Worm (Caenorhabditis elegans) whole organism, mixed stage, embryonic: Measurements from ENCODE around the gene C27C12.3.
A peak's percentile ranks its signal among the peaks of the same experiment; 100 is the strongest.

Source experiments
- M03D4.4 ChIP-seq: sonication (generic microtip); optimal IDR thresholded peaks from 2 replicates; lab custom pipeline; 2017; ENCODE audit warnings: mild to moderate bottlenecking, missing genetic modification characterization, missing compliant biosample characterization
- bed-3 ChIP-seq: fragments of 200-800 bp; sonication (Bioruptor generic); optimal IDR thresholded peaks from 3 replicates; lab custom pipeline; 2018; ENCODE audit warnings: mild to moderate bottlenecking, missing genetic modification characterization, moderate library complexity, missing compliant biosample characterization
- blmp-1 ChIP-seq: fragments of 150-350 bp; optimal IDR thresholded peaks from 2 replicates; lab custom pipeline; 2014; ENCODE audit warnings: missing biosample characterization, missing genetic modification characterization
- ceh-39 ChIP-seq: fragments of 150-350 bp; optimal IDR thresholded peaks from 2 replicates; lab custom pipeline; 2014; ENCODE audit warnings: missing biosample characterization, missing genetic modification characterization
- ceh-43 ChIP-seq: fragments of 200-800 bp; sonication (Bioruptor generic); optimal IDR thresholded peaks from 2 replicates; lab custom pipeline; 2018; ENCODE audit warnings: mild to moderate bottlenecking, missing genetic modification characterization, moderate library complexity, missing compliant biosample characterization
- ceh-83 ChIP-seq: fragments of 200-800 bp; sonication (Bioruptor generic); optimal IDR thresholded peaks from 2 replicates; lab custom pipeline; 2018; ENCODE audit warnings: mild to moderate bottlenecking, missing genetic modification characterization, missing compliant biosample characterization
- ces-1 ChIP-seq: fragments of 150-350 bp; optimal IDR thresholded peaks from 2 replicates; lab custom pipeline; 2014; ENCODE audit warnings: missing biosample characterization, missing genetic modification reagents, missing genetic modification characterization
- cnd-1 ChIP-seq: fragments of 200-800 bp; sonication (Bioruptor generic); optimal IDR thresholded peaks from 2 replicates; lab custom pipeline; 2018; ENCODE audit warnings: mild to moderate bottlenecking, missing genetic modification characterization, missing compliant biosample characterization
- drap-1 ChIP-seq: fragments of 200-800 bp; sonication (Bioruptor generic); optimal IDR thresholded peaks from 3 replicates; lab custom pipeline; 2018; ENCODE audit warnings: mild to moderate bottlenecking, missing genetic modification characterization, missing compliant biosample characterization
- elt-1 ChIP-seq: sonication (generic microtip); optimal IDR thresholded peaks from 2 replicates; lab custom pipeline; 2017; ENCODE audit warnings: missing genetic modification characterization, mild to moderate bottlenecking, missing compliant biosample characterization, antibody characterized with exemption, moderate library complexity, borderline replicate concordance; ENCODE audit not compliant: insufficient read depth
- elt-3 ChIP-seq: fragments of 150-350 bp; optimal IDR thresholded peaks from 2 replicates; lab custom pipeline; 2014; ENCODE audit warnings: missing biosample characterization, missing genetic modification characterization
- flh-1 ChIP-seq: fragments of 200-800 bp; sonication (Bioruptor generic); optimal IDR thresholded peaks from 2 replicates; lab custom pipeline; 2018; ENCODE audit warnings: mild to moderate bottlenecking, missing genetic modification characterization, moderate library complexity, missing compliant biosample characterization
- ham-2 ChIP-seq: fragments of 200-800 bp; sonication (Bioruptor generic); optimal IDR thresholded peaks from 2 replicates; lab custom pipeline; 2018; ENCODE audit warnings: mild to moderate bottlenecking, missing genetic modification characterization, missing compliant biosample characterization
- hlh-1 ChIP-seq: fragments of 150-350 bp; optimal IDR thresholded peaks from 2 replicates; lab custom pipeline; 2014; ENCODE audit warnings: missing biosample characterization, missing genetic modification reagents, missing genetic modification characterization
- lin-13 ChIP-seq: fragments of 150-350 bp; optimal IDR thresholded peaks from 2 replicates; lab custom pipeline; 2014; ENCODE audit warnings: missing biosample characterization, missing genetic modification characterization
- lin-32 ChIP-seq: fragments of 200-800 bp; sonication (Bioruptor generic); optimal IDR thresholded peaks from 2 replicates; lab custom pipeline; 2018; ENCODE audit warnings: mild to moderate bottlenecking, missing genetic modification characterization, missing compliant biosample characterization
- lsy-2 ChIP-seq: fragments of 150-350 bp; optimal IDR thresholded peaks from 2 replicates; lab custom pipeline; 2014; ENCODE audit warnings: missing biosample characterization, missing genetic modification characterization
- mab-5 ChIP-seq: fragments of 150-350 bp; optimal IDR thresholded peaks from 2 replicates; lab custom pipeline; 2014; ENCODE audit warnings: missing biosample characterization, missing genetic modification characterization
- mep-1 ChIP-seq: fragments of 150-350 bp; optimal IDR thresholded peaks from 2 replicates; lab custom pipeline; 2017; ENCODE audit warnings: missing biosample characterization, missing genetic modification reagents, missing genetic modification characterization, inconsistent platforms
- mls-2 ChIP-seq: sonication (generic microtip); optimal IDR thresholded peaks from 2 replicates; lab custom pipeline; 2016; ENCODE audit warnings: mild to moderate bottlenecking, missing genetic modification characterization, moderate library complexity, missing compliant biosample characterization
- nhr-12 ChIP-seq: fragments of 150-350 bp; optimal IDR thresholded peaks from 2 replicates; lab custom pipeline; 2014; ENCODE audit warnings: missing biosample characterization, missing genetic modification characterization
- nhr-2 ChIP-seq: fragments of 150-350 bp; optimal IDR thresholded peaks from 2 replicates; lab custom pipeline; 2014; ENCODE audit warnings: missing biosample characterization, missing genetic modification characterization
- nhr-237 ChIP-seq: fragments of 150-350 bp; optimal IDR thresholded peaks from 2 replicates; lab custom pipeline; 2014; ENCODE audit warnings: missing biosample characterization, missing genetic modification characterization
- nhr-28 ChIP-seq: fragments of 150-350 bp; optimal IDR thresholded peaks from 2 replicates; lab custom pipeline; 2014; ENCODE audit warnings: missing biosample characterization, missing genetic modification characterization
- nhr-76 ChIP-seq: sonication (generic microtip); optimal IDR thresholded peaks from 2 replicates; lab custom pipeline; 2017; ENCODE audit warnings: missing biosample characterization, missing genetic modification characterization
- pha-4 ChIP-seq: fragments of 150-350 bp; optimal IDR thresholded peaks from 2 replicates; lab custom pipeline; 2018; ENCODE audit warnings: missing biosample characterization, missing genetic modification reagents, missing genetic modification characterization
- sem-2 ChIP-seq: fragments of 200-800 bp; sonication (Bioruptor generic); optimal IDR thresholded peaks from 2 replicates; lab custom pipeline; 2018; ENCODE audit warnings: mild to moderate bottlenecking, missing genetic modification characterization, missing compliant biosample characterization
- snpc-4 ChIP-seq: fragments of 150-350 bp; optimal IDR thresholded peaks from 2 replicates; lab custom pipeline; 2014; ENCODE audit warnings: missing biosample characterization, missing genetic modification characterization
- sptf-1 ChIP-seq: sonication (generic microtip); optimal IDR thresholded peaks from 2 replicates; lab custom pipeline; 2017; ENCODE audit warnings: mild to moderate bottlenecking, missing genetic modification characterization, moderate library complexity, missing compliant biosample characterization
- tbx-8 ChIP-seq: fragments of 200-800 bp; sonication (Bioruptor generic); optimal IDR thresholded peaks from 2 replicates; lab custom pipeline; 2018; ENCODE audit warnings: mild to moderate bottlenecking, missing genetic modification characterization, moderate library complexity, missing compliant biosample characterization
- unc-120 ChIP-seq: sonication (generic microtip); optimal IDR thresholded peaks from 2 replicates; lab custom pipeline; 2017; ENCODE audit warnings: missing genetic modification characterization, missing compliant biosample characterization; ENCODE audit not compliant: poor library complexity, severe bottlenecking
- unc-39 ChIP-seq: fragments of 150-350 bp; optimal IDR thresholded peaks from 2 replicates; lab custom pipeline; 2014; ENCODE audit warnings: missing biosample characterization, missing genetic modification characterization
- unc-62 ChIP-seq: fragments of 150-350 bp; optimal IDR thresholded peaks from 2 replicates; lab custom pipeline; 2014; ENCODE audit warnings: missing biosample characterization, missing genetic modification reagents, missing genetic modification characterization
- zip-8 ChIP-seq: fragments of 150-350 bp; optimal IDR thresholded peaks from 2 replicates; lab custom pipeline; 2014; ENCODE audit warnings: missing biosample characterization, missing genetic modification characterization

Gene C27C12.3

ce11 chrX:14831531-14831930 lies 34.1 kb downstream of the C27C12.3 start, which contains the start of gene dpf-2:
Gene dpf-2 (plus strand): TSS chrX:14831831.
- no peak for TF ChIP-seq unc-120 (tag; lab: Kevin White, UChicago)
- TF ChIP-seq mab-5 (tag; lab: Kevin White, UChicago): no peak
- TF ChIP-seq ces-1 (GFP tag; lab: Kevin White, UChicago): no peak
- no peak for TF ChIP-seq bed-3 (GFP tag; lab: Kevin White, UChicago)
- TF ChIP-seq pha-4 (tag; lab: Kevin White, UChicago): no peak
- no peak for TF ChIP-seq nhr-28 (tag; lab: Kevin White, UChicago)
- no peak for TF ChIP-seq nhr-237
- TF ChIP-seq, all 35 proteins: peak for 0

- TF ChIP-seq unc-62 (GFP tag; lab: Kevin White, UChicago): no peak
- no peak for TF ChIP-seq ceh-39 (tag; lab: Kevin White, UChicago)
- TF ChIP-seq ham-2 (GFP tag; lab: Kevin White, UChicago): no peak
- TF ChIP-seq drap-1 (GFP tag; lab: Kevin White, UChicago): no peak
- no peak for TF ChIP-seq elt-1 (tag; lab: Kevin White, UChicago)
- TF ChIP-seq nhr-28 (tag; lab: Kevin White, UChicago): no peak
- TF ChIP-seq lsy-2 (tag; lab: Kevin White, UChicago): no peak
- no peak for TF ChIP-seq mep-1 (tag; lab: Kevin White, UChicago)
- no peak for TF ChIP-seq mls-2 (tag; lab: Kevin White, UChicago)
- no peak for TF ChIP-seq zip-8 (tag; lab: Kevin White, UChicago)
- no peak for TF ChIP-seq bed-3 (GFP tag; lab: Kevin White, UChicago)
- no peak for TF ChIP-seq ces-1 (GFP tag; lab: Kevin White, UChicago)
- TF ChIP-seq ceh-83 (GFP tag; lab: Kevin White, UChicago): no peak
- TF ChIP-seq elt-3 (tag; lab: Kevin White, UChicago): no peak
- no peak for TF ChIP-seq nhr-76 (tag; lab: Kevin White, UChicago)
- TF ChIP-seq cnd-1: no peak
- TF ChIP-seq hlh-1: no peak
- no peak for TF ChIP-seq ceh-43 (GFP tag; lab: Kevin White, UChicago)
- no peak for TF ChIP-seq pha-4 (tag; lab: Kevin White, UChicago)
Measured at ce11 chrX:14828766-14829165, 36.9 kb downstream of the C27C12.3 start.

ce11 chrX:14824490-14825050 lies 41.1 kb downstream of the C27C12.3 start, which contains the start of gene mbk-1:
Gene mbk-1 (minus strand): TSS chrX:14824540.
- peak; percentile 63 for TF ChIP-seq ces-1 (GFP tag; lab: Kevin White, UChicago)
- TF ChIP-seq elt-1 (tag; lab: Kevin White, UChicago): no peak
- peak; percentile 50 for TF ChIP-seq nhr-237
- TF ChIP-seq unc-120 (tag; lab: Kevin White, UChicago): no peak
- no peak for TF ChIP-seq drap-1 (GFP tag; lab: Kevin White, UChicago)
- no peak for TF ChIP-seq bed-3 (GFP tag; lab: Kevin White, UChicago)
- TF ChIP-seq ham-2 (GFP tag; lab: Kevin White, UChicago): no peak
- peak; percentile 78 for TF ChIP-seq hlh-1
- no peak for TF ChIP-seq lin-32
- peak; percentile 10 for TF ChIP-seq lsy-2 (tag; lab: Kevin White, UChicago)
- TF ChIP-seq lin-13 (tag; lab: Kevin White, UChicago): no peak
- no peak for TF ChIP-seq flh-1 (GFP tag; lab: Kevin White, UChicago)
- peak; percentile 45 for TF ChIP-seq nhr-2 (tag; lab: Kevin White, UChicago)
- TF ChIP-seq sptf-1 (tag; lab: Kevin White, UChicago): peak; percentile 46
- no peak for TF ChIP-seq nhr-28 (tag; lab: Kevin White, UChicago)
- TF ChIP-seq snpc-4 (tag; lab: Kevin White, UChicago): no peak
- TF ChIP-seq unc-62 (GFP tag; lab: Kevin White, UChicago): peak; percentile 17
- no peak for TF ChIP-seq nhr-12
- TF ChIP-seq pha-4 (tag; lab: Kevin White, UChicago): no peak
- TF ChIP-seq blmp-1 (tag; lab: Kevin White, UChicago): no peak
- TF ChIP-seq ceh-39 (tag; lab: Kevin White, UChicago): peak; percentile 69
- TF ChIP-seq unc-39 (tag; lab: Kevin White, UChicago): no peak
- no peak for TF ChIP-seq nhr-76 (tag; lab: Kevin White, UChicago)
- no peak for TF ChIP-seq tbx-8 (GFP tag; lab: Kevin White, UChicago)
- TF ChIP-seq mep-1 (tag; lab: Kevin White, UChicago): peak; percentile 43
- TF ChIP-seq zip-8 (tag; lab: Kevin White, UChicago): no peak
- TF ChIP-seq ceh-43 (GFP tag; lab: Kevin White, UChicago): no peak
- TF ChIP-seq M03D4.4: no peak
- no peak for TF ChIP-seq mab-5 (tag; lab: Kevin White, UChicago)
- no peak for TF ChIP-seq cnd-1
- no peak for TF ChIP-seq ceh-83 (GFP tag; lab: Kevin White, UChicago)
- TF ChIP-seq elt-3 (tag; lab: Kevin White, UChicago): peak; percentile 40
- TF ChIP-seq sem-2: no peak
- no peak for TF ChIP-seq mls-2 (tag; lab: Kevin White, UChicago)
- TF ChIP-seq, all 35 proteins: peak for 10
